Worm (Caenorhabditis elegans) whole organism, late embryonic: Measurements from ENCODE around the gene rfip-1.

Experiments used
- T23F11.4 ChIP-seq: fragments of 200-800 bp; sonication (Bioruptor generic); optimal IDR thresholded peaks from 2 replicates; lab custom pipeline; 2018; ENCODE audit warnings: mild to moderate bottlenecking, missing genetic modification characterization, missing compliant biosample characterization
- ama-1 ChIP-seq: fragments of 150-350 bp; optimal IDR thresholded peaks from 2 replicates; lab custom pipeline; 2014
- ceh-31 ChIP-seq: sonication (generic microtip); optimal IDR thresholded peaks from 2 replicates; lab custom pipeline; 2016; ENCODE audit warnings: missing genetic modification characterization, missing compliant biosample characterization
- fkh-10 ChIP-seq: fragments of 150-350 bp; optimal IDR thresholded peaks from 2 replicates; lab custom pipeline; 2014; ENCODE audit warnings: missing biosample characterization, missing genetic modification reagents, missing genetic modification characterization
- lin-11 ChIP-seq: fragments of 200-800 bp; sonication (Bioruptor generic); optimal IDR thresholded peaks from 2 replicates; lab custom pipeline; 2018; ENCODE audit warnings: mild to moderate bottlenecking, missing genetic modification characterization, missing compliant biosample characterization
- nhr-11 ChIP-seq: fragments of 150-350 bp; optimal IDR thresholded peaks from 2 replicates; lab custom pipeline; 2014; ENCODE audit warnings: missing biosample characterization, missing genetic modification characterization
- npax-4 ChIP-seq: sonication (generic microtip); optimal IDR thresholded peaks from 2 replicates; lab custom pipeline; 2016; ENCODE audit warnings: missing genetic modification characterization, missing compliant biosample characterization
- pha-4 ChIP-seq: fragments of 150-350 bp; optimal IDR thresholded peaks from 2 replicates; lab custom pipeline; 2018; ENCODE audit warnings: missing biosample characterization, missing genetic modification reagents, missing genetic modification characterization
- pqm-1 ChIP-seq: sonication (generic microtip); optimal IDR thresholded peaks from 2 replicates; lab custom pipeline; 2016; ENCODE audit warnings: missing genetic modification characterization, missing compliant biosample characterization
- pros-1 ChIP-seq: fragments of 150-350 bp; optimal IDR thresholded peaks from 2 replicates; lab custom pipeline; 2014; ENCODE audit warnings: missing biosample characterization, missing genetic modification reagents, missing genetic modification characterization
- sdc-2 ChIP-seq: sonication (generic microtip); optimal IDR thresholded peaks from 2 replicates; lab custom pipeline; 2016; ENCODE audit warnings: missing genotype, missing genetic modification characterization, missing compliant biosample characterization
- tbx-2 ChIP-seq: sonication (generic microtip); optimal IDR thresholded peaks from 2 replicates; lab custom pipeline; 2016; ENCODE audit warnings: missing genetic modification characterization, missing compliant biosample characterization
- ttx-3 ChIP-seq: sonication (generic microtip); optimal IDR thresholded peaks from 2 replicates; lab custom pipeline; 2016; ENCODE audit warnings: missing genetic modification reagents, missing genetic modification characterization, missing compliant biosample characterization

ce11 chrII:5933962-5934422 lies 49.6 kb downstream of the rfip-1 start:
- TF ChIP-seq nhr-11 (tag; lab: Kevin White, UChicago) (no peak), pha-4 (no peak), pros-1 (tag; lab: Kevin White, UChicago) (no peak), T23F11.4 (GFP tag; lab: Kevin White, UChicago) (no peak), fkh-10 (no peak), sdc-2 (tag; lab: Kevin White, UChicago) (no peak), npax-4 (no peak), tbx-2 (tag; lab: Kevin White, UChicago) (no peak), ceh-31 (tag; lab: Kevin White, UChicago) (no peak), pqm-1 (tag; lab: Kevin White, UChicago) (no peak), lin-11 (tag; lab: Kevin White, UChicago) (no peak), ama-1 (lab: Kevin White, UChicago) (no peak), ttx-3 (no peak)
